Worm (Caenorhabditis elegans): ENCODE results near the gene inx-2.

ce11 chrX:11249392-11249791, 47.1 kb downstream of the inx-2 start:
- TF ChIP-seq T22C8.4 (GFP tag; IDR thresholded peaks at IDR 0.05) (no peak), ztf-29 (GFP tag; IDR thresholded peaks at IDR 0.05) (no peak), tab-1 (GFP tag; IDR thresholded peaks at IDR 0.05) (no peak), flt-1 (GFP tag; IDR thresholded peaks at IDR 0.05) (no peak)

All from whole organism, midembryonic.